Fruit fly (Drosophila melanogaster) S2 (cell line): ENCODE data around the gene CG12121.

Experiments used
- CG8478 ChIP-seq: fragments of >200 bp; optimal IDR thresholded peaks from 2 replicates; lab custom pipeline; 2018
- CTCF ChIP-seq, 2 experiments: fragments of >200 bp; optimal IDR thresholded peaks; 2 replicates each; lab custom pipeline; 2018

dm6 chrX:9224423-9224822, 7.8 kb downstream of the CG12121 start:
- TF ChIP-seq CG8478 (no peak), CTCF (optimal IDR thresholded peaks at IDR 0.05; lab: Kevin White, UChicago) (no peak)
